Fruit fly (Drosophila melanogaster) whole organism, wandering third instar larva: ENCODE data around the gene frtz.

ENCODE experiments used
- Abd-B ChIP-seq: fragments of >200 bp; optimal IDR thresholded peaks from 2 replicates; lab custom pipeline; 2017; ENCODE audit warnings: missing biosample characterization, missing genetic modification characterization
- CG32264 ChIP-seq: fragments of 200-800 bp; sonication (Bioruptor generic); optimal IDR thresholded peaks from 2 replicates; lab custom pipeline; 2016; ENCODE audit warnings: missing biosample characterization, missing genetic modification characterization
- CG9705 ChIP-seq: fragments of 200-800 bp; sonication (Bioruptor generic); optimal IDR thresholded peaks from 2 replicates; lab custom pipeline; 2018; ENCODE audit warnings: missing biosample characterization, mild to moderate bottlenecking, missing genetic modification characterization
- CrebA ChIP-seq: fragments of 200-800 bp; sonication (Bioruptor generic); optimal IDR thresholded peaks from 2 replicates; lab custom pipeline; 2016; ENCODE audit warnings: missing biosample characterization, mild to moderate bottlenecking, missing genetic modification characterization, borderline replicate concordance
- Dfd ChIP-seq: fragments of >200 bp; optimal IDR thresholded peaks from 2 replicates; lab custom pipeline; 2017; ENCODE audit warnings: missing biosample characterization, missing genetic modification characterization
- Dif ChIP-seq: fragments of 200-275, 200-300 bp; sonication (Bioruptor generic); optimal IDR thresholded peaks from 2 replicates; lab custom pipeline; 2018; ENCODE audit warnings: missing biosample characterization, missing genetic modification characterization; ENCODE audit not compliant: partially characterized antibody
- GATAd ChIP-seq: sonication (Bioruptor generic); optimal IDR thresholded peaks from 2 replicates; lab custom pipeline; 2016; ENCODE audit warnings: missing biosample characterization, missing genetic modification characterization
- HLH106 ChIP-seq: fragments of 200-800 bp; optimal IDR thresholded peaks from 3 replicates; lab custom pipeline; 2019; ENCODE audit warnings: missing biosample characterization, mild to moderate bottlenecking, missing genetic modification characterization, moderate library complexity
- Hnf4 ChIP-seq: fragments of 200-800 bp; sonication (Bioruptor generic); optimal IDR thresholded peaks from 2 replicates; lab custom pipeline; 2016; ENCODE audit warnings: missing biosample characterization, mild to moderate bottlenecking, missing genetic modification characterization
- Hr78 ChIP-seq: fragments of >200 bp; optimal IDR thresholded peaks from 2 replicates; lab custom pipeline; 2017; ENCODE audit warnings: missing biosample characterization, missing genetic modification characterization
- Hr83 ChIP-seq: fragments of 200-300 bp; sonication (Bioruptor generic); optimal IDR thresholded peaks from 2 replicates; lab custom pipeline; 2016; ENCODE audit warnings: missing biosample characterization, mild to moderate bottlenecking, missing genetic modification characterization, moderate library complexity; ENCODE audit not compliant: poor library complexity, severe bottlenecking
- Jra ChIP-seq: sonication (Bioruptor generic); optimal IDR thresholded peaks from 2 replicates; lab custom pipeline; 2016; ENCODE audit warnings: missing biosample characterization, missing genetic modification characterization
- Mio ChIP-seq: sonication (Bioruptor generic); optimal IDR thresholded peaks from 2 replicates; lab custom pipeline; 2016; ENCODE audit warnings: missing biosample characterization, missing genetic modification characterization
- Myc ChIP-seq: fragments of >200 bp; optimal IDR thresholded peaks from 2 replicates; lab custom pipeline; 2017
- N ChIP-seq: fragments of >200 bp; optimal IDR thresholded peaks from 2 replicates; lab custom pipeline; 2018; ENCODE audit warnings: missing biosample characterization, missing external identifiers, missing genetic modification characterization
- OdsH ChIP-seq: fragments of 200-800 bp; sonication (Bioruptor generic); optimal IDR thresholded peaks from 2 replicates; lab custom pipeline; 2016; ENCODE audit warnings: missing biosample characterization, mild to moderate bottlenecking, missing genetic modification characterization
- Rel ChIP-seq, 2 experiments: fragments of 200-800 bp; sonication (Bioruptor generic) in 1 of 2; optimal IDR thresholded peaks; 2 replicates in 1 of 2; 3 replicates in 1 of 2; lab custom pipeline; 2016 to 2019; ENCODE audit warnings: mild to moderate bottlenecking in 2 of 2, missing biosample characterization in 2 of 2, missing genetic modification characterization in 2 of 2, moderate library complexity in 1 of 2
- Sp1 ChIP-seq: fragments of 200-800 bp; sonication (Bioruptor generic); optimal IDR thresholded peaks from 3 replicates; lab custom pipeline; 2019; ENCODE audit warnings: missing biosample characterization, mild to moderate bottlenecking, missing genetic modification characterization, moderate library complexity
- Vsx2 ChIP-seq: fragments of 200-300, 225-300 bp; sonication (Bioruptor generic); optimal IDR thresholded peaks from 2 replicates; lab custom pipeline; 2018; ENCODE audit warnings: missing biosample characterization, missing genetic modification characterization; ENCODE audit not compliant: partially characterized antibody
- br ChIP-seq: fragments of 200-800 bp; sonication (Bioruptor generic); optimal IDR thresholded peaks from 2 replicates; lab custom pipeline; 2016; ENCODE audit warnings: missing biosample characterization, missing genetic modification characterization
- brk ChIP-seq: fragments of 200-800 bp; sonication (Bioruptor generic); optimal IDR thresholded peaks from 2 replicates; lab custom pipeline; 2016; ENCODE audit warnings: missing biosample characterization, mild to moderate bottlenecking, missing genetic modification characterization
- dl ChIP-seq, 2 experiments: fragments of 175-275, 200-275 bp in 1 of 2; fragments of 200-275 bp in 1 of 2; sonication (Bioruptor generic); optimal IDR thresholded peaks; lab custom pipeline; 2018; ENCODE audit warnings: mild to moderate bottlenecking in 2 of 2, missing biosample characterization in 2 of 2, missing genetic modification characterization in 2 of 2, moderate library complexity in 2 of 2; ENCODE audit not compliant: partially characterized antibody in 2 of 2, insufficient read depth in 1 of 2
- dmrt93B ChIP-seq: fragments of 200-800 bp; sonication (Bioruptor generic); optimal IDR thresholded peaks from 2 replicates; lab custom pipeline; 2018; ENCODE audit warnings: missing biosample characterization, mild to moderate bottlenecking, missing genetic modification characterization
- dsf ChIP-seq: sonication (Bioruptor generic); optimal IDR thresholded peaks from 2 replicates; lab custom pipeline; 2016; ENCODE audit warnings: missing biosample characterization, missing genetic modification characterization, borderline replicate concordance
- ey ChIP-seq: fragments of 200-800 bp; sonication (Bioruptor generic); optimal IDR thresholded peaks from 2 replicates; lab custom pipeline; 2016; ENCODE audit warnings: missing biosample characterization, missing genetic modification characterization
- foxo ChIP-seq, 2 experiments: fragments of 200-800 bp; sonication (Bioruptor generic); optimal IDR thresholded peaks; 2 replicates in 1 of 2; 3 replicates in 1 of 2; lab custom pipeline; 2016 to 2017; ENCODE audit warnings: missing biosample characterization in 2 of 2, missing genetic modification characterization in 2 of 2
- fru ChIP-seq: fragments of 200-800 bp; sonication (Bioruptor generic); optimal IDR thresholded peaks from 3 replicates; lab custom pipeline; 2016; ENCODE audit warnings: missing biosample characterization, mild to moderate bottlenecking, missing genetic modification characterization
- h ChIP-seq: fragments of 200-800 bp; sonication (Bioruptor generic); optimal IDR thresholded peaks from 3 replicates; lab custom pipeline; 2016; ENCODE audit warnings: missing biosample characterization, mild to moderate bottlenecking, missing genetic modification characterization
- jim ChIP-seq: fragments of 175-275, 200-325 bp; sonication (Bioruptor generic); optimal IDR thresholded peaks from 2 replicates; lab custom pipeline; 2016; ENCODE audit warnings: missing biosample characterization, mild to moderate bottlenecking, missing genetic modification characterization
- lola ChIP-seq: fragments of >200 bp; optimal IDR thresholded peaks from 2 replicates; lab custom pipeline; 2017; ENCODE audit warnings: missing biosample characterization, missing genetic modification characterization
- pan ChIP-seq: fragments of >200 bp; optimal IDR thresholded peaks from 2 replicates; lab custom pipeline; 2017
- psq ChIP-seq: fragments of 200-800 bp; sonication (Bioruptor generic); optimal IDR thresholded peaks from 3 replicates; lab custom pipeline; 2017; ENCODE audit warnings: missing biosample characterization, mild to moderate bottlenecking, missing genetic modification characterization, moderate library complexity
- rgr ChIP-seq: fragments of 200-800 bp; sonication (Bioruptor generic); optimal IDR thresholded peaks from 3 replicates; lab custom pipeline; 2016; ENCODE audit warnings: missing biosample characterization, mild to moderate bottlenecking, missing genetic modification characterization
- sage ChIP-seq: fragments of 200-800 bp; sonication (Bioruptor generic); optimal IDR thresholded peaks from 2 replicates; lab custom pipeline; 2016; ENCODE audit warnings: missing biosample characterization, mild to moderate bottlenecking, missing genetic modification characterization
- sv ChIP-seq: fragments of 200-800 bp; sonication (Bioruptor generic); optimal IDR thresholded peaks from 3 replicates; lab custom pipeline; 2016; ENCODE audit warnings: missing biosample characterization, missing genetic modification characterization
- tai ChIP-seq: sonication (Bioruptor generic); optimal IDR thresholded peaks from 2 replicates; lab custom pipeline; 2016; ENCODE audit warnings: missing biosample characterization, missing genetic modification characterization
- usp ChIP-seq: fragments of >200 bp; optimal IDR thresholded peaks from 2 replicates; lab custom pipeline; 2017; ENCODE audit warnings: missing biosample characterization, missing genetic modification characterization
- woc ChIP-seq: sonication (Bioruptor generic); optimal IDR thresholded peaks from 2 replicates; lab custom pipeline; 2016; ENCODE audit warnings: missing biosample characterization, mild to moderate bottlenecking, missing genetic modification characterization

Gene frtz

dm6 chr2L:1667483-1667882, 48.2 kb downstream of the frtz start:
- TF ChIP-seq dmrt93B = no peak
- no peak for TF ChIP-seq Hnf4 (GFP tag; lab: Kevin White, UChicago)
- TF ChIP-seq woc (GFP tag; lab: Kevin White, UChicago) = no peak
- TF ChIP-seq Vsx2 (GFP tag; lab: Kevin White, UChicago) = no peak
- TF ChIP-seq jim = no peak
- TF ChIP-seq h = peak; percentile 24
- no peak for TF ChIP-seq Sp1
- TF ChIP-seq dsf (GFP tag; lab: Kevin White, UChicago) = no peak
- no peak for TF ChIP-seq CG9705 (GFP tag; lab: Kevin White, UChicago)
- no peak for TF ChIP-seq fru (GFP tag; lab: Kevin White, UChicago)
- TF ChIP-seq CG32264 (GFP tag; lab: Kevin White, UChicago) = no peak
- no peak for TF ChIP-seq Mio (GFP tag; lab: Kevin White, UChicago)
- no peak for TF ChIP-seq CrebA
- no peak for TF ChIP-seq HLH106 (tag; lab: Kevin White, UChicago)
- TF ChIP-seq tai = no peak
- TF ChIP-seq ey (GFP tag; lab: Kevin White, UChicago) = no peak
- TF ChIP-seq brk (GFP tag; lab: Kevin White, UChicago) = no peak
- TF ChIP-seq psq (GFP tag; lab: Kevin White, UChicago) = no peak
- no peak for TF ChIP-seq Jra (GFP tag; lab: Kevin White, UChicago)
- TF ChIP-seq Dfd (GFP tag; lab: Kevin White, UChicago) = no peak
- peak; percentile 3 for TF ChIP-seq br (GFP tag; lab: Kevin White, UChicago)
- peak; percentile 9 for TF ChIP-seq rgr (GFP tag; lab: Kevin White, UChicago)
- TF ChIP-seq dl (GFP tag; optimal IDR thresholded peaks at IDR 0.05; lab: Kevin White, UChicago; ENCODE audit: insufficient read depth in 1 of 2, partially characterized antibody in 2 of 2) = no peak
- no peak for TF ChIP-seq sv (GFP tag; lab: Kevin White, UChicago)
- peak; percentile 18 for TF ChIP-seq Dif (GFP tag; lab: Kevin White, UChicago)
- no peak for TF ChIP-seq lola (GFP tag; lab: Kevin White, UChicago)
- TF ChIP-seq Hr83 (GFP tag; lab: Kevin White, UChicago) = no peak
- no peak for TF ChIP-seq GATAd (GFP tag; lab: Kevin White, UChicago)
- no peak for TF ChIP-seq pan (lab: Kevin White, UChicago)
- TF ChIP-seq usp (GFP tag; lab: Kevin White, UChicago) = no peak
- peak in 1 of 2 experiments; percentile 17 for TF ChIP-seq foxo (GFP tag; optimal IDR thresholded peaks at IDR 0.05; lab: Kevin White, UChicago)
- no peak for TF ChIP-seq sage (GFP tag; lab: Kevin White, UChicago)
- TF ChIP-seq Hr78 (GFP tag; lab: Kevin White, UChicago) = no peak
- TF ChIP-seq Myc (lab: Kevin White, UChicago) = no peak
- TF ChIP-seq N = no peak
- TF ChIP-seq Abd-B (GFP tag; lab: Kevin White, UChicago) = no peak
- TF ChIP-seq OdsH (GFP tag; lab: Kevin White, UChicago) = no peak
- TF ChIP-seq Rel (GFP tag; optimal IDR thresholded peaks at IDR 0.05; lab: Kevin White, UChicago) = no peak
- TF ChIP-seq Rel (tag; optimal IDR thresholded peaks at IDR 0.05; lab: Kevin White, UChicago) = peak; percentile 64

- TF ChIP-seq foxo (GFP tag; optimal IDR thresholded peaks at IDR 0.05; lab: Kevin White, UChicago) = no peak
- peak; percentile 51 for TF ChIP-seq jim
- no peak for TF ChIP-seq Vsx2 (GFP tag; lab: Kevin White, UChicago)
- TF ChIP-seq psq (GFP tag; lab: Kevin White, UChicago) = peak; percentile 82
- TF ChIP-seq Hr78 (GFP tag; lab: Kevin White, UChicago) = no peak
- TF ChIP-seq rgr (GFP tag; lab: Kevin White, UChicago) = no peak
- TF ChIP-seq, all 38 proteins: peak for 2
Measured at dm6 chr2L:1666789-1667188, 48.9 kb downstream of the frtz start.

- TF ChIP-seq pan (lab: Kevin White, UChicago) (no peak), CG32264 (GFP tag; lab: Kevin White, UChicago) (no peak), Rel (GFP tag; optimal IDR thresholded peaks at IDR 0.05; lab: Kevin White, UChicago) (no peak), Rel (tag; optimal IDR thresholded peaks at IDR 0.05; lab: Kevin White, UChicago) (peak; percentile 66), Vsx2 (GFP tag; lab: Kevin White, UChicago) (no peak)
Measured at dm6 chr2L:1665879-1666278, 49.8 kb downstream of the frtz start.
